Worm (Caenorhabditis elegans) whole organism, late embryonic: ENCODE data around the gene mdt-26.

Source experiments
- C08G9.2 ChIP-seq: sonication (generic microtip); optimal IDR thresholded peaks from 2 replicates; lab custom pipeline; 2016; ENCODE audit warnings: mild to moderate bottlenecking, missing genetic modification characterization, moderate library complexity, missing compliant biosample characterization
- ahr-1 ChIP-seq: sonication (generic microtip); optimal IDR thresholded peaks from 2 replicates; lab custom pipeline; 2016; ENCODE audit warnings: missing genetic modification characterization, missing compliant biosample characterization
- ceh-14 ChIP-seq: sonication (generic microtip); optimal IDR thresholded peaks from 2 replicates; lab custom pipeline; 2016; ENCODE audit warnings: missing genotype, missing genetic modification characterization, missing compliant biosample characterization
- ceh-18 ChIP-seq: sonication (generic microtip); optimal IDR thresholded peaks from 2 replicates; lab custom pipeline; 2016; ENCODE audit warnings: missing genetic modification characterization, missing compliant biosample characterization
- ceh-19 ChIP-seq: fragments of 200-800 bp; sonication (Bioruptor generic); optimal IDR thresholded peaks from 2 replicates; lab custom pipeline; 2018; ENCODE audit warnings: mild to moderate bottlenecking, missing genetic modification characterization, missing compliant biosample characterization
- ceh-30 ChIP-seq: fragments of 150-350 bp; optimal IDR thresholded peaks from 2 replicates; lab custom pipeline; 2014; ENCODE audit warnings: missing biosample characterization, missing genetic modification characterization
- ceh-48 ChIP-seq: sonication (generic microtip); optimal IDR thresholded peaks from 2 replicates; lab custom pipeline; 2016; ENCODE audit warnings: missing genetic modification characterization, inconsistent platforms, missing compliant biosample characterization
- ceh-9 ChIP-seq: sonication (generic microtip); optimal IDR thresholded peaks from 2 replicates; lab custom pipeline; 2016; ENCODE audit warnings: mild to moderate bottlenecking, missing genetic modification characterization, inconsistent platforms, missing compliant biosample characterization
- dve-1 ChIP-seq: sonication (generic microtip); optimal IDR thresholded peaks from 2 replicates; lab custom pipeline; 2017; ENCODE audit warnings: antibody characterized with exemption, mild to moderate bottlenecking, missing genetic modification characterization, missing compliant biosample characterization
- fax-1 ChIP-seq: sonication (generic microtip); optimal IDR thresholded peaks from 2 replicates; lab custom pipeline; 2016; ENCODE audit warnings: missing genotype, missing genetic modification characterization, missing compliant biosample characterization
- gmeb-2 ChIP-seq: sonication (generic microtip); optimal IDR thresholded peaks from 2 replicates; lab custom pipeline; 2016; ENCODE audit warnings: missing genetic modification characterization, inconsistent platforms, missing compliant biosample characterization
- hlh-13 ChIP-seq: fragments of 200-800 bp; sonication (Bioruptor generic); optimal IDR thresholded peaks from 2 replicates; lab custom pipeline; 2018; ENCODE audit warnings: mild to moderate bottlenecking, missing genetic modification characterization, missing compliant biosample characterization
- hlh-30 ChIP-seq: sonication (generic microtip); optimal IDR thresholded peaks from 2 replicates; lab custom pipeline; 2017; ENCODE audit warnings: antibody characterized with exemption, missing genetic modification characterization, missing compliant biosample characterization; ENCODE audit not compliant: insufficient read depth
- hlh-6 ChIP-seq: sonication (generic microtip); optimal IDR thresholded peaks from 2 replicates; lab custom pipeline; 2016; ENCODE audit warnings: missing genotype, missing genetic modification characterization, missing compliant biosample characterization
- hlh-8 ChIP-seq: sonication (generic microtip); optimal IDR thresholded peaks from 2 replicates; lab custom pipeline; 2016; ENCODE audit warnings: missing genotype, missing genetic modification characterization, missing compliant biosample characterization
- lim-6 ChIP-seq: sonication (generic microtip); optimal IDR thresholded peaks from 2 replicates; lab custom pipeline; 2016; ENCODE audit warnings: missing genetic modification characterization, missing compliant biosample characterization
- madf-2 ChIP-seq: sonication (generic microtip); optimal IDR thresholded peaks from 2 replicates; lab custom pipeline; 2017; ENCODE audit warnings: missing genetic modification characterization, missing compliant biosample characterization
- nfya-1 ChIP-seq: sonication (generic microtip); optimal IDR thresholded peaks from 2 replicates; lab custom pipeline; 2017; ENCODE audit warnings: missing genetic modification characterization, mild to moderate bottlenecking, missing compliant biosample characterization, antibody characterized with exemption, moderate library complexity
- nhr-11 ChIP-seq: fragments of 150-350 bp; optimal IDR thresholded peaks from 2 replicates; lab custom pipeline; 2014; ENCODE audit warnings: missing biosample characterization, missing genetic modification characterization
- npax-4 ChIP-seq: sonication (generic microtip); optimal IDR thresholded peaks from 2 replicates; lab custom pipeline; 2016; ENCODE audit warnings: missing genetic modification characterization, missing compliant biosample characterization
- odd-2 ChIP-seq: sonication (generic microtip); optimal IDR thresholded peaks from 2 replicates; lab custom pipeline; 2017; ENCODE audit warnings: antibody characterized with exemption, mild to moderate bottlenecking, missing genetic modification characterization, missing compliant biosample characterization
- pat-9 ChIP-seq: fragments of 200-800 bp; sonication (Bioruptor generic); optimal IDR thresholded peaks from 2 replicates; lab custom pipeline; 2018; ENCODE audit warnings: mild to moderate bottlenecking, missing genetic modification characterization, moderate library complexity, missing compliant biosample characterization
- pax-1 ChIP-seq: fragments of 150-350 bp; optimal IDR thresholded peaks from 2 replicates; lab custom pipeline; 2014; ENCODE audit warnings: missing biosample characterization, missing genetic modification characterization
- pha-2 ChIP-seq: sonication (generic microtip); optimal IDR thresholded peaks from 2 replicates; lab custom pipeline; 2017; ENCODE audit warnings: mild to moderate bottlenecking, missing genetic modification characterization, missing compliant biosample characterization
- pros-1 ChIP-seq: fragments of 150-350 bp; optimal IDR thresholded peaks from 2 replicates; lab custom pipeline; 2014; ENCODE audit warnings: missing biosample characterization, missing genetic modification reagents, missing genetic modification characterization
- rnt-1 ChIP-seq: sonication (generic microtip); optimal IDR thresholded peaks from 2 replicates; lab custom pipeline; 2016; ENCODE audit warnings: missing genetic modification characterization, missing compliant biosample characterization
- sdc-2 ChIP-seq: sonication (generic microtip); optimal IDR thresholded peaks from 2 replicates; lab custom pipeline; 2016; ENCODE audit warnings: missing genotype, missing genetic modification characterization, missing compliant biosample characterization
- sox-4 ChIP-seq: sonication (generic microtip); optimal IDR thresholded peaks from 2 replicates; lab custom pipeline; 2017; ENCODE audit warnings: mild to moderate bottlenecking, missing genetic modification characterization, inconsistent platforms, missing compliant biosample characterization
- tbx-2 ChIP-seq: sonication (generic microtip); optimal IDR thresholded peaks from 2 replicates; lab custom pipeline; 2016; ENCODE audit warnings: missing genetic modification characterization, missing compliant biosample characterization
- unc-3 ChIP-seq, 2 experiments: fragments of 200-800 bp in 1 of 2; sonication (Bioruptor generic) in 1 of 2; sonication (generic microtip) in 1 of 2; conservative IDR thresholded peaks in 1 of 2; optimal IDR thresholded peaks in 1 of 2; 2 replicates each; pipeline versions ENCODE4 v1.3.6 to Lab custom; 2016 to 2022; ENCODE audit warnings: missing compliant biosample characterization in 2 of 2, missing genetic modification characterization in 2 of 2, missing genetic modification reagents in 1 of 2
- unc-42 ChIP-seq: sonication (generic microtip); optimal IDR thresholded peaks from 2 replicates; lab custom pipeline; 2016; ENCODE audit warnings: missing genotype, missing genetic modification characterization, missing compliant biosample characterization
- unc-86 ChIP-seq: sonication (generic microtip); optimal IDR thresholded peaks from 2 replicates; lab custom pipeline; 2016; ENCODE audit warnings: missing genetic modification characterization, missing compliant biosample characterization
- ztf-16 ChIP-seq: sonication (generic microtip); optimal IDR thresholded peaks from 2 replicates; lab custom pipeline; 2017; ENCODE audit warnings: missing genetic modification characterization, missing compliant biosample characterization

Gene mdt-26

ce11 chrII:5649236-5650004 is 11.6 kb upstream of the mdt-26 start, which contains the start of the genes sam-4, F59E12.17 and zyg-1 (continued):
- TF ChIP-seq sox-4 (tag; lab: Kevin White, UChicago), result no peak

ce11 chrII:5651426-5651825 is 9.6 kb upstream of the mdt-26 start:
- TF ChIP-seq tbx-2 (tag; lab: Kevin White, UChicago), result no peak
- no peak for TF ChIP-seq sox-4 (tag; lab: Kevin White, UChicago)

- TF ChIP-seq dve-1 (tag; lab: Kevin White, UChicago), result no peak
- no peak for TF ChIP-seq madf-2 (tag; lab: Kevin White, UChicago)
- TF ChIP-seq hlh-6, result no peak
- TF ChIP-seq odd-2 (tag; lab: Kevin White, UChicago), result no peak
- TF ChIP-seq fax-1, result no peak
- TF ChIP-seq ceh-18 (tag; lab: Kevin White, UChicago), result no peak
- no peak for TF ChIP-seq nhr-11 (tag; lab: Kevin White, UChicago)
- no peak for TF ChIP-seq ceh-14 (tag; lab: Kevin White, UChicago)
- TF ChIP-seq lim-6 (tag; lab: Kevin White, UChicago), result no peak
- no peak for TF ChIP-seq C08G9.2 (tag; lab: Kevin White, UChicago)
- no peak for TF ChIP-seq ceh-48 (tag; lab: Kevin White, UChicago)
- TF ChIP-seq pax-1 (tag; lab: Kevin White, UChicago), result no peak
- no peak for TF ChIP-seq hlh-8
- TF ChIP-seq unc-3 (GFP tag; conservative IDR thresholded peaks at IDR 0.05; lab: Robert Waterston, UW), result no peak
- TF ChIP-seq unc-3 (tag; optimal IDR thresholded peaks at IDR 0.05; lab: Kevin White, UChicago), result no peak
- TF ChIP-seq, all 69 proteins: peak for 0
Measured at ce11 chrII:5652334-5652733, 8.6 kb upstream of the mdt-26 start, which contains the start of gene bli-2. bli-2 (minus strand) TSS chrII:5652434.

ce11 chrII:5654215-5654614 is 6.8 kb upstream of the mdt-26 start, which contains the start of gene F59E12.1:
F59E12.1 (plus strand) TSS chrII:5654515.
- TF ChIP-seq odd-2 (tag; lab: Kevin White, UChicago) (no peak), tbx-2 (tag; lab: Kevin White, UChicago) (no peak), lim-6 (tag; lab: Kevin White, UChicago) (no peak), rnt-1 (tag; lab: Kevin White, UChicago) (no peak), gmeb-2 (no peak)

DNA sequence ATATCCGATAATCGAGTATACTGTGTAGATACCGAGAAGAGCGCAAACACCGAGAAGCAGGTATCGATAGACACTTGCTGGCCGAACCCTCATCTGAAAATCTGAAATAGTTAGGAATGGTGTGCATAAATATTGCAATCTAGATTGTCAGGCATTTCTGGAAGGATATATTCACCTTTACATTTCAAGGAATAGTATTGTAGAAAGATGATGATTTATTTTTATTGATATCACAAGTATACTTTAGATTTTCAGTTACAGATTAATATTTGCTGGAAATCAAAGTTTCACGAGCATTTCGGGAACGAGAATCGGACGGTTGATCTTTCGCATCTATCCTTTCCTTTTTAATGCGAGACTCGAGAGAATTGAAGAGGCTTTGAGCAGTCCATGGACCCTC is 1.3 kb upstream of the mdt-26 start, which contains the start of gene fut-3:
Gene fut-3 (minus strand): TSS at position 101 of the 400 bp plus-strand sequence.
- TF ChIP-seq hlh-8 (no peak), lim-6 (tag; lab: Kevin White, UChicago) (no peak), hlh-13 (GFP tag; lab: Kevin White, UChicago) (no peak), ceh-19 (no peak), rnt-1 (tag; lab: Kevin White, UChicago) (no peak), hlh-30 (tag; lab: Kevin White, UChicago) (no peak), unc-86 (tag; lab: Kevin White, UChicago) (no peak), npax-4 (tag; lab: Kevin White, UChicago) (no peak), ceh-30 (tag; lab: Kevin White, UChicago) (no peak), pha-2 (tag; lab: Kevin White, UChicago) (no peak), pat-9 (no peak), nfya-1 (tag; lab: Kevin White, UChicago) (no peak), unc-42 (tag; lab: Kevin White, UChicago) (no peak), dve-1 (tag; lab: Kevin White, UChicago) (no peak)
- TF ChIP-seq, all 69 proteins: peak for 0

- TF ChIP-seq pax-1 (tag; lab: Kevin White, UChicago) (no peak), pat-9 (no peak), unc-86 (tag; lab: Kevin White, UChicago) (no peak), ahr-1 (no peak), ztf-16 (tag; lab: Kevin White, UChicago) (no peak), ceh-9 (no peak), sdc-2 (tag; lab: Kevin White, UChicago) (no peak), pros-1 (tag; lab: Kevin White, UChicago) (no peak)
Measured at ce11 chrII:5660155-5660554, 826 bp upstream of the mdt-26 start.
